Worm (Caenorhabditis elegans) whole organism, L2 larva: ENCODE results near the gene nstp-1.

ENCODE experiments used
- ZK546.5 ChIP-seq: sonication (generic microtip); optimal IDR thresholded peaks from 2 replicates; lab custom pipeline; 2017; ENCODE audit warnings: missing biosample characterization, missing genetic modification characterization
- aly-2 ChIP-seq: fragments of 150-350 bp; optimal IDR thresholded peaks from 2 replicates; lab custom pipeline; 2014; ENCODE audit warnings: missing biosample characterization, missing genetic modification characterization
- unc-55 ChIP-seq: fragments of 150-350 bp; sonication (generic microtip); optimal IDR thresholded peaks from 3 replicates; lab custom pipeline; 2014; ENCODE audit warnings: missing biosample characterization, missing genetic modification reagents, missing genetic modification characterization
- unc-62 ChIP-seq: fragments of 150-350 bp; optimal IDR thresholded peaks from 2 replicates; lab custom pipeline; 2014; ENCODE audit warnings: missing biosample characterization, missing genetic modification reagents, missing genetic modification characterization

ce11 chrIV:8979695-8980094, 5.0 kb upstream of the nstp-1 start, which contains the start of gene col-119:
- TF ChIP-seq unc-62 (GFP tag; lab: Kevin White, UChicago) (no peak), unc-55 (no peak), aly-2 (tag; lab: Kevin White, UChicago) (no peak), ZK546.5 (no peak)
